Worm (Caenorhabditis elegans) whole organism, young adult: ENCODE data around the gene sedl-1.

Source experiments
- F57A8.1 ChIP-seq: fragments of 200-800 bp; sonication (Bioruptor generic); optimal IDR thresholded peaks from 2 replicates; lab custom pipeline; 2018; ENCODE audit warnings: mild to moderate bottlenecking, missing genetic modification characterization, moderate library complexity, missing compliant biosample characterization
- madf-6 ChIP-seq: fragments of 200-800 bp; sonication (Bioruptor generic); IDR thresholded peaks from 2 replicates; pipeline ENCODE4 v1.3.6; 2022; ENCODE audit warnings: missing genetic modification reagents, missing genetic modification characterization, missing compliant biosample characterization
- nfya-2 ChIP-seq: fragments of 200-800 bp; sonication (Bioruptor generic); IDR thresholded peaks from 2 replicates; pipeline ENCODE4 v1.3.6; 2022; ENCODE audit warnings: missing genetic modification reagents, missing genetic modification characterization, missing compliant biosample characterization
- pha-4 ChIP-seq: fragments of 150-350 bp; sonication (generic microtip); optimal IDR thresholded peaks from 2 replicates; lab custom pipeline; 2014; ENCODE audit warnings: missing biosample characterization, missing genetic modification reagents, missing genetic modification characterization

- TF ChIP-seq F57A8.1 (no peak), pha-4 (tag; lab: Kevin White, UChicago) (no peak), madf-6 (GFP tag; lab: Robert Waterston, UW) (no peak), nfya-2 (GFP tag; lab: Robert Waterston, UW) (no peak)
Observed at ce11 chrX:1464699-1465098, 24.6 kb upstream of the sedl-1 start, which contains the start of gene D1005.6.
